Worm (Caenorhabditis elegans) whole organism, mixed stage, embryonic: ENCODE data around the gene F17H10.2.

Experiments used
- M03D4.4 ChIP-seq: sonication (generic microtip); optimal IDR thresholded peaks from 2 replicates; lab custom pipeline; 2017; ENCODE audit warnings: mild to moderate bottlenecking, missing genetic modification characterization, missing compliant biosample characterization
- bed-3 ChIP-seq: fragments of 200-800 bp; sonication (Bioruptor generic); optimal IDR thresholded peaks from 3 replicates; lab custom pipeline; 2018; ENCODE audit warnings: mild to moderate bottlenecking, missing genetic modification characterization, moderate library complexity, missing compliant biosample characterization
- ceh-39 ChIP-seq: fragments of 150-350 bp; optimal IDR thresholded peaks from 2 replicates; lab custom pipeline; 2014; ENCODE audit warnings: missing biosample characterization, missing genetic modification characterization
- ceh-43 ChIP-seq: fragments of 200-800 bp; sonication (Bioruptor generic); optimal IDR thresholded peaks from 2 replicates; lab custom pipeline; 2018; ENCODE audit warnings: mild to moderate bottlenecking, missing genetic modification characterization, moderate library complexity, missing compliant biosample characterization
- ceh-83 ChIP-seq: fragments of 200-800 bp; sonication (Bioruptor generic); optimal IDR thresholded peaks from 2 replicates; lab custom pipeline; 2018; ENCODE audit warnings: mild to moderate bottlenecking, missing genetic modification characterization, missing compliant biosample characterization
- ces-1 ChIP-seq: fragments of 150-350 bp; optimal IDR thresholded peaks from 2 replicates; lab custom pipeline; 2014; ENCODE audit warnings: missing biosample characterization, missing genetic modification reagents, missing genetic modification characterization
- cnd-1 ChIP-seq: fragments of 200-800 bp; sonication (Bioruptor generic); optimal IDR thresholded peaks from 2 replicates; lab custom pipeline; 2018; ENCODE audit warnings: mild to moderate bottlenecking, missing genetic modification characterization, missing compliant biosample characterization
- drap-1 ChIP-seq: fragments of 200-800 bp; sonication (Bioruptor generic); optimal IDR thresholded peaks from 3 replicates; lab custom pipeline; 2018; ENCODE audit warnings: mild to moderate bottlenecking, missing genetic modification characterization, missing compliant biosample characterization
- elt-1 ChIP-seq: sonication (generic microtip); optimal IDR thresholded peaks from 2 replicates; lab custom pipeline; 2017; ENCODE audit warnings: missing genetic modification characterization, mild to moderate bottlenecking, missing compliant biosample characterization, antibody characterized with exemption, moderate library complexity, borderline replicate concordance; ENCODE audit not compliant: insufficient read depth
- elt-3 ChIP-seq: fragments of 150-350 bp; optimal IDR thresholded peaks from 2 replicates; lab custom pipeline; 2014; ENCODE audit warnings: missing biosample characterization, missing genetic modification characterization
- flh-1 ChIP-seq: fragments of 200-800 bp; sonication (Bioruptor generic); optimal IDR thresholded peaks from 2 replicates; lab custom pipeline; 2018; ENCODE audit warnings: mild to moderate bottlenecking, missing genetic modification characterization, moderate library complexity, missing compliant biosample characterization
- ham-2 ChIP-seq: fragments of 200-800 bp; sonication (Bioruptor generic); optimal IDR thresholded peaks from 2 replicates; lab custom pipeline; 2018; ENCODE audit warnings: mild to moderate bottlenecking, missing genetic modification characterization, missing compliant biosample characterization
- lin-13 ChIP-seq: fragments of 150-350 bp; optimal IDR thresholded peaks from 2 replicates; lab custom pipeline; 2014; ENCODE audit warnings: missing biosample characterization, missing genetic modification characterization
- lsy-2 ChIP-seq: fragments of 150-350 bp; optimal IDR thresholded peaks from 2 replicates; lab custom pipeline; 2014; ENCODE audit warnings: missing biosample characterization, missing genetic modification characterization
- mab-5 ChIP-seq: fragments of 150-350 bp; optimal IDR thresholded peaks from 2 replicates; lab custom pipeline; 2014; ENCODE audit warnings: missing biosample characterization, missing genetic modification characterization
- mep-1 ChIP-seq: fragments of 150-350 bp; optimal IDR thresholded peaks from 2 replicates; lab custom pipeline; 2017; ENCODE audit warnings: missing biosample characterization, missing genetic modification reagents, missing genetic modification characterization, inconsistent platforms
- mls-2 ChIP-seq: sonication (generic microtip); optimal IDR thresholded peaks from 2 replicates; lab custom pipeline; 2016; ENCODE audit warnings: mild to moderate bottlenecking, missing genetic modification characterization, moderate library complexity, missing compliant biosample characterization
- nhr-2 ChIP-seq: fragments of 150-350 bp; optimal IDR thresholded peaks from 2 replicates; lab custom pipeline; 2014; ENCODE audit warnings: missing biosample characterization, missing genetic modification characterization
- nhr-237 ChIP-seq: fragments of 150-350 bp; optimal IDR thresholded peaks from 2 replicates; lab custom pipeline; 2014; ENCODE audit warnings: missing biosample characterization, missing genetic modification characterization
- nhr-28 ChIP-seq: fragments of 150-350 bp; optimal IDR thresholded peaks from 2 replicates; lab custom pipeline; 2014; ENCODE audit warnings: missing biosample characterization, missing genetic modification characterization
- nhr-76 ChIP-seq: sonication (generic microtip); optimal IDR thresholded peaks from 2 replicates; lab custom pipeline; 2017; ENCODE audit warnings: missing biosample characterization, missing genetic modification characterization
- pha-4 ChIP-seq: fragments of 150-350 bp; optimal IDR thresholded peaks from 2 replicates; lab custom pipeline; 2018; ENCODE audit warnings: missing biosample characterization, missing genetic modification reagents, missing genetic modification characterization
- snpc-4 ChIP-seq: fragments of 150-350 bp; optimal IDR thresholded peaks from 2 replicates; lab custom pipeline; 2014; ENCODE audit warnings: missing biosample characterization, missing genetic modification characterization
- unc-120 ChIP-seq: sonication (generic microtip); optimal IDR thresholded peaks from 2 replicates; lab custom pipeline; 2017; ENCODE audit warnings: missing genetic modification characterization, missing compliant biosample characterization; ENCODE audit not compliant: poor library complexity, severe bottlenecking
- unc-39 ChIP-seq: fragments of 150-350 bp; optimal IDR thresholded peaks from 2 replicates; lab custom pipeline; 2014; ENCODE audit warnings: missing biosample characterization, missing genetic modification characterization
- unc-62 ChIP-seq: fragments of 150-350 bp; optimal IDR thresholded peaks from 2 replicates; lab custom pipeline; 2014; ENCODE audit warnings: missing biosample characterization, missing genetic modification reagents, missing genetic modification characterization
- zip-8 ChIP-seq: fragments of 150-350 bp; optimal IDR thresholded peaks from 2 replicates; lab custom pipeline; 2014; ENCODE audit warnings: missing biosample characterization, missing genetic modification characterization
- ztf-11 ChIP-seq: fragments of 150-350 bp; optimal IDR thresholded peaks from 2 replicates; lab custom pipeline; 2014; ENCODE audit warnings: missing biosample characterization, missing genetic modification characterization

The F17H10.2 gene

ce11 chrX:13104966-13105365 is 8.6 kb upstream of the F17H10.2 start, which contains the start of gene F17H10.1:
Gene F17H10.1, plus strand, starts transcription at chrX:13105241.
- TF ChIP-seq elt-3 (tag; lab: Kevin White, UChicago) (peak; percentile 48), ceh-83 (peak; percentile 53), unc-39 (no peak), zip-8 (tag; lab: Kevin White, UChicago) (no peak), lin-13 (tag; lab: Kevin White, UChicago) (peak; percentile 23), nhr-2 (peak; percentile 14)
- TF ChIP-seq, all 35 proteins: peak for 4

ce11 chrX:13106177-13106761 is 7.3 kb upstream of the F17H10.2 start:
- TF ChIP-seq flh-1 (GFP tag; lab: Kevin White, UChicago) (no peak), ztf-11 (tag; lab: Kevin White, UChicago) (no peak), drap-1 (GFP tag; lab: Kevin White, UChicago) (no peak), M03D4.4 (tag; lab: Kevin White, UChicago) (no peak), ces-1 (GFP tag; lab: Kevin White, UChicago) (no peak), mls-2 (tag; lab: Kevin White, UChicago) (no peak), snpc-4 (tag; lab: Kevin White, UChicago) (no peak), mab-5 (tag; lab: Kevin White, UChicago) (no peak), ham-2 (GFP tag; lab: Kevin White, UChicago) (no peak), pha-4 (tag; lab: Kevin White, UChicago) (no peak), elt-1 (tag; lab: Kevin White, UChicago) (no peak), nhr-76 (tag; lab: Kevin White, UChicago) (no peak), nhr-237 (tag; lab: Kevin White, UChicago) (no peak), bed-3 (GFP tag; lab: Kevin White, UChicago) (no peak), mep-1 (no peak), cnd-1 (tag; lab: Kevin White, UChicago) (no peak), unc-39 (no peak), elt-3 (tag; lab: Kevin White, UChicago) (no peak), ceh-39 (tag; lab: Kevin White, UChicago) (no peak), unc-120 (tag; lab: Kevin White, UChicago) (no peak)

- TF ChIP-seq mab-5 (tag; lab: Kevin White, UChicago) (no peak), bed-3 (GFP tag; lab: Kevin White, UChicago) (no peak)
Observed at ce11 chrX:13108664-13109063, 4.9 kb upstream of the F17H10.2 start.

ce11 chrX:13110004-13110403 is 3.6 kb upstream of the F17H10.2 start:
- no peak for TF ChIP-seq flh-1 (GFP tag; lab: Kevin White, UChicago)

ce11 chrX:13112664-13113063 is 908 bp upstream of the F17H10.2 start:
- TF ChIP-seq nhr-28 (tag; lab: Kevin White, UChicago) (no peak), ceh-83 (no peak), bed-3 (GFP tag; lab: Kevin White, UChicago) (no peak), ceh-43 (no peak), zip-8 (tag; lab: Kevin White, UChicago) (no peak), mls-2 (tag; lab: Kevin White, UChicago) (no peak)

ce11 chrX:13115694-13116093 is 2.1 kb downstream of the F17H10.2 start:
- TF ChIP-seq elt-3 (tag; lab: Kevin White, UChicago) (no peak), snpc-4 (tag; lab: Kevin White, UChicago) (no peak), lsy-2 (no peak), elt-1 (tag; lab: Kevin White, UChicago) (no peak), unc-62 (no peak), flh-1 (GFP tag; lab: Kevin White, UChicago) (no peak), mls-2 (tag; lab: Kevin White, UChicago) (no peak), nhr-237 (tag; lab: Kevin White, UChicago) (no peak)
